Fruit fly (Drosophila melanogaster) whole organism, embryonic: ENCODE data around the gene CG31436.

Source experiments
- ATbp ChIP-seq: fragments of 200-800 bp; sonication (Bioruptor generic); optimal IDR thresholded peaks from 2 replicates; lab custom pipeline; 2017; ENCODE audit warnings: missing biosample characterization, mild to moderate bottlenecking, missing genetic modification characterization, missing genetic modification reagents
- Atf6 ChIP-seq: fragments of 200-800 bp; sonication (Bioruptor generic); IDR thresholded peaks from 2 replicates; pipeline ENCODE4 v1.3.6; 2022; ENCODE audit warnings: missing biosample characterization, missing genetic modification characterization
- CG10147 ChIP-seq: fragments of 200-800 bp; sonication (Bioruptor generic); optimal IDR thresholded peaks from 2 replicates; lab custom pipeline; 2019; ENCODE audit warnings: missing biosample characterization, mild to moderate bottlenecking, missing genetic modification characterization, moderate library complexity
- CG11247 ChIP-seq: fragments of 200-800 bp; sonication (Bioruptor generic); IDR thresholded peaks from 2 replicates; pipeline ENCODE4 v1.3.6; 2022; ENCODE audit warnings: missing biosample characterization, missing genetic modification characterization
- CG12155 ChIP-seq: fragments of 200-800 bp; sonication (Bioruptor generic); optimal IDR thresholded peaks from 3 replicates; lab custom pipeline; 2016; ENCODE audit warnings: missing biosample characterization, missing genetic modification characterization
- CG12299 ChIP-seq: fragments of 200-800 bp; sonication (Bioruptor generic); optimal IDR thresholded peaks from 2 replicates; lab custom pipeline; 2018; ENCODE audit warnings: missing biosample characterization, mild to moderate bottlenecking, missing genetic modification characterization
- CG12659 ChIP-seq: fragments of 200-800 bp; sonication (Bioruptor generic); optimal IDR thresholded peaks from 3 replicates; lab custom pipeline; 2017; ENCODE audit warnings: mild to moderate bottlenecking, missing biosample characterization, missing genetic modification reagents, missing genetic modification characterization
- CG13775 ChIP-seq: fragments of 200-800 bp; sonication (Bioruptor generic); optimal IDR thresholded peaks from 3 replicates; lab custom pipeline; 2017; ENCODE audit warnings: missing biosample characterization, mild to moderate bottlenecking, missing genetic modification characterization
- CG14014 ChIP-seq: fragments of 200-800 bp; sonication (Bioruptor generic); IDR thresholded peaks from 2 replicates; pipeline ENCODE4 v1.3.6; 2022; ENCODE audit warnings: missing biosample characterization, missing genetic modification characterization
- CG16779 ChIP-seq: fragments of 200-800 bp; sonication (Bioruptor generic); IDR thresholded peaks from 2 replicates; pipeline ENCODE4 v1.3.6; 2022; ENCODE audit warnings: missing biosample characterization, missing genetic modification characterization
- CG17361 ChIP-seq: fragments of 200-800 bp; sonication (Bioruptor generic); IDR thresholded peaks from 3 replicates; pipeline ENCODE4 v1.3.6; 2022; ENCODE audit warnings: missing biosample characterization, missing genetic modification characterization
- CG17829 ChIP-seq: fragments of 200-800 bp; optimal IDR thresholded peaks from 2 replicates; lab custom pipeline; 2019; ENCODE audit warnings: missing biosample characterization, mild to moderate bottlenecking, missing genetic modification characterization, moderate library complexity
- CG18599 ChIP-seq: fragments of 200-800 bp; sonication (Bioruptor generic); optimal IDR thresholded peaks from 3 replicates; lab custom pipeline; 2017; ENCODE audit warnings: missing biosample characterization, missing genetic modification characterization, mild to moderate bottlenecking, moderate library complexity, missing genetic modification reagents
- CG18619 ChIP-seq: fragments of 200-800 bp; sonication (Bioruptor generic); optimal IDR thresholded peaks from 3 replicates; lab custom pipeline; 2017; ENCODE audit warnings: missing biosample characterization, mild to moderate bottlenecking, missing genetic modification characterization
- CG2712 ChIP-seq: fragments of 200-800 bp; optimal IDR thresholded peaks from 3 replicates; lab custom pipeline; 2019; ENCODE audit warnings: missing biosample characterization, mild to moderate bottlenecking, missing genetic modification characterization, moderate library complexity
- CG2889 ChIP-seq: fragments of 200-800 bp; sonication (Bioruptor generic); IDR thresholded peaks from 3 replicates; pipeline ENCODE4 v1.3.6; 2022; ENCODE audit warnings: missing biosample characterization, missing genetic modification characterization
- CG32532 ChIP-seq: fragments of 200-800 bp; sonication (Bioruptor generic); IDR thresholded peaks from 2 replicates; pipeline ENCODE4 v1.3.6; 2022; ENCODE audit warnings: missing biosample characterization, missing genetic modification characterization
- CG33213 ChIP-seq: fragments of 200-800 bp; sonication (Bioruptor generic); optimal IDR thresholded peaks from 3 replicates; lab custom pipeline; 2016; ENCODE audit warnings: missing biosample characterization, missing genetic modification characterization
- CG33557 ChIP-seq: fragments of 200-800 bp; sonication (Bioruptor generic); optimal IDR thresholded peaks from 2 replicates; lab custom pipeline; 2019; ENCODE audit warnings: missing biosample characterization, mild to moderate bottlenecking, missing genetic modification characterization, moderate library complexity
- CG34224 ChIP-seq: fragments of 200-800 bp; sonication (Bioruptor generic); IDR thresholded peaks from 3 replicates; pipeline ENCODE4 v1.3.6; 2022; ENCODE audit warnings: missing biosample characterization, missing genetic modification characterization; ENCODE audit not compliant: partially characterized antibody
- CG6654 ChIP-seq: fragments of 200-800 bp; sonication (Bioruptor generic); optimal IDR thresholded peaks from 2 replicates; lab custom pipeline; 2017; ENCODE audit warnings: missing biosample characterization, mild to moderate bottlenecking, missing genetic modification characterization
- CG9727 ChIP-seq: fragments of 200-800 bp; sonication (Bioruptor generic); optimal IDR thresholded peaks from 3 replicates; lab custom pipeline; 2017; ENCODE audit warnings: missing biosample characterization, mild to moderate bottlenecking, missing genetic modification characterization
- Camta ChIP-seq: fragments of 200-800 bp; sonication (Bioruptor generic); optimal IDR thresholded peaks from 2 replicates; lab custom pipeline; 2016; ENCODE audit warnings: missing biosample characterization, missing genetic modification characterization
- Dip2 ChIP-seq: fragments of 200-800 bp; sonication (Bioruptor generic); IDR thresholded peaks from 2 replicates; pipeline ENCODE4 v1.3.6; 2022; ENCODE audit warnings: missing biosample characterization, missing genetic modification characterization
- Fer2 ChIP-seq: fragments of 200-800 bp; sonication (Bioruptor generic); optimal IDR thresholded peaks from 2 replicates; lab custom pipeline; 2018; ENCODE audit warnings: missing biosample characterization, mild to moderate bottlenecking, missing genetic modification characterization, moderate library complexity
- Hand ChIP-seq: fragments of 200-800 bp; sonication (Bioruptor generic); optimal IDR thresholded peaks from 2 replicates; lab custom pipeline; 2017; ENCODE audit warnings: mild to moderate bottlenecking, missing biosample characterization, missing genetic modification reagents, missing genetic modification characterization
- HmgZ ChIP-seq: fragments of 200-800 bp; sonication (Bioruptor generic); optimal IDR thresholded peaks from 2 replicates; lab custom pipeline; 2018; ENCODE audit warnings: missing biosample characterization, mild to moderate bottlenecking, missing genetic modification characterization
- MBD-R2 ChIP-seq: fragments of 200-800 bp; sonication (Bioruptor generic); IDR thresholded peaks from 2 replicates; pipeline ENCODE4 v1.3.6; 2022; ENCODE audit warnings: missing biosample characterization, missing genetic modification characterization
- MESR4 ChIP-seq: fragments of 200-800 bp; sonication (Bioruptor generic); optimal IDR thresholded peaks from 2 replicates; lab custom pipeline; 2018; ENCODE audit warnings: missing biosample characterization, mild to moderate bottlenecking, missing genetic modification characterization, moderate library complexity
- MTF-1 ChIP-seq: fragments of 200-800 bp; sonication (Bioruptor generic); optimal IDR thresholded peaks from 2 replicates; lab custom pipeline; 2018; ENCODE audit warnings: missing biosample characterization, mild to moderate bottlenecking, missing genetic modification characterization, borderline replicate concordance
- Myb ChIP-seq: fragments of 200-800 bp; sonication (Bioruptor generic); optimal IDR thresholded peaks from 2 replicates; lab custom pipeline; 2016; ENCODE audit warnings: missing biosample characterization, missing genetic modification characterization
- Oli ChIP-seq: fragments of 200-800 bp; sonication (Bioruptor generic); optimal IDR thresholded peaks from 2 replicates; lab custom pipeline; 2018; ENCODE audit warnings: missing biosample characterization, mild to moderate bottlenecking, missing genetic modification characterization, moderate library complexity
- Rfx ChIP-seq: fragments of 200-800 bp; sonication (Bioruptor generic); IDR thresholded peaks from 2 replicates; pipeline ENCODE4 v1.3.6; 2022; ENCODE audit warnings: missing biosample characterization, missing genetic modification characterization
- Sox100B ChIP-seq: fragments of 200-800 bp; sonication (Bioruptor generic); optimal IDR thresholded peaks from 3 replicates; lab custom pipeline; 2018; ENCODE audit warnings: missing biosample characterization, mild to moderate bottlenecking, missing genetic modification characterization
- amos ChIP-seq: fragments of 200-800 bp; sonication (Bioruptor generic); IDR thresholded peaks from 2 replicates; pipeline ENCODE4 v1.3.6; 2022; ENCODE audit warnings: missing biosample characterization, missing genetic modification characterization; ENCODE audit not compliant: partially characterized antibody
- bab2 ChIP-seq: fragments of 200-800 bp; sonication (Bioruptor generic); optimal IDR thresholded peaks from 2 replicates; lab custom pipeline; 2016; ENCODE audit warnings: missing biosample characterization, missing genetic modification characterization
- bowl ChIP-seq: fragments of 200-800 bp; sonication (Bioruptor generic); IDR thresholded peaks from 2 replicates; pipeline ENCODE4 v1.3.6; 2022; ENCODE audit warnings: missing biosample characterization, missing genetic modification characterization
- croc ChIP-seq: fragments of 200-800 bp; sonication (Bioruptor generic); conservative IDR thresholded peaks from 3 replicates; pipeline ENCODE4 v1.3.6; 2022; ENCODE audit warnings: missing biosample characterization, missing genetic modification characterization
- en ChIP-seq: fragments of 200-800 bp; sonication (Bioruptor generic); optimal IDR thresholded peaks from 2 replicates; lab custom pipeline; 2016; ENCODE audit warnings: missing biosample characterization, missing genetic modification characterization
- gem ChIP-seq: fragments of 200-800 bp; sonication (Bioruptor generic); optimal IDR thresholded peaks from 2 replicates; lab custom pipeline; 2019; ENCODE audit warnings: missing biosample characterization, mild to moderate bottlenecking, missing genetic modification characterization, moderate library complexity
- gt ChIP-seq: fragments of 200-800 bp; sonication (Bioruptor generic); IDR thresholded peaks from 2 replicates; pipeline ENCODE4 v1.3.6; 2022; ENCODE audit warnings: missing biosample characterization, missing genetic modification characterization
- h ChIP-seq: fragments of >200 bp; optimal IDR thresholded peaks from 2 replicates; lab custom pipeline; 2017
- lov ChIP-seq, 2 experiments: fragments of 200-800 bp in 1 of 2; fragments of >200 bp in 1 of 2; sonication (Bioruptor generic) in 1 of 2; IDR thresholded peaks in 1 of 2; optimal IDR thresholded peaks in 1 of 2; 2 replicates in 1 of 2; 3 replicates in 1 of 2; pipeline versions ENCODE4 v1.3.6 to Lab custom; 2017 to 2022; ENCODE audit warnings: missing biosample characterization in 1 of 2, missing genetic modification characterization in 1 of 2
- pros ChIP-seq: fragments of 200-800 bp; sonication (Bioruptor generic); optimal IDR thresholded peaks from 3 replicates; lab custom pipeline; 2019; ENCODE audit warnings: missing biosample characterization, mild to moderate bottlenecking, missing genetic modification characterization, moderate library complexity
- rib ChIP-seq: fragments of 200-800 bp; sonication (Bioruptor generic); IDR thresholded peaks from 2 replicates; pipeline ENCODE4 v1.3.6; 2022; ENCODE audit warnings: missing biosample characterization, missing genetic modification characterization
- row ChIP-seq: fragments of 200-800 bp; sonication (Bioruptor generic); IDR thresholded peaks from 3 replicates; pipeline ENCODE4 v1.3.6; 2022; ENCODE audit warnings: missing biosample characterization, missing genetic modification characterization
- sna ChIP-seq: fragments of 200-800 bp; sonication (Bioruptor generic); IDR thresholded peaks from 2 replicates; pipeline ENCODE4 v1.3.6; 2022; ENCODE audit warnings: missing biosample characterization, missing genetic modification characterization; ENCODE audit not compliant: partially characterized antibody
- so ChIP-seq: fragments of 200-800 bp; sonication (Bioruptor generic); IDR thresholded peaks from 3 replicates; pipeline ENCODE4 v1.3.6; 2022; ENCODE audit warnings: missing biosample characterization, missing genetic modification characterization
- tgo ChIP-seq: fragments of 200-800 bp; sonication (Bioruptor generic); IDR thresholded peaks from 3 replicates; pipeline ENCODE4 v1.3.6; 2022; ENCODE audit warnings: missing biosample characterization, missing genetic modification characterization
- trem ChIP-seq: fragments of 200-800 bp; optimal IDR thresholded peaks from 3 replicates; lab custom pipeline; 2019; ENCODE audit warnings: missing biosample characterization, mild to moderate bottlenecking, missing genetic modification characterization, moderate library complexity
- yki ChIP-seq: fragments of >200 bp; optimal IDR thresholded peaks from 3 replicates; lab custom pipeline; 2018
- zen ChIP-seq: fragments of 200-800 bp; sonication (Bioruptor generic); optimal IDR thresholded peaks from 3 replicates; lab custom pipeline; 2018; ENCODE audit warnings: missing biosample characterization, mild to moderate bottlenecking, missing genetic modification characterization, moderate library complexity

CG31436 gene

DNA sequence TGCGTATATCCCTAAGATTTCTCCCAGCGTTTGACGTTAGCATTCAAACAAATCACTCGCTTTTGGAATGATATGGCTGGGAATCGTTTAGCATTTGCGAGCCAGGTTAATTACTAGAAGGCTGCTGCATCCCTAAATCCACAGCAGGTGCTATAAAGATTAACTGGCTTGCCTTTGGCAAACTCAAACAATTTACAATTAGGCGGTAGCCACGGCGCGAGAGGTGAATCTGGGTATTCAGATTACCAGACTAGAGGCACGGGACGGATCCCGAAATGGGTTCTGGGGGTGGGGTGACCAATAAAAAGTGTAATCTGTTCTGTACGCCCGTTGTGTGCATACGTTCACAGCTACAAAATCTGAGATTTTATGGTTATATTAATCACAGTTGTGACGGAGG lies 22.8 kb upstream of the CG31436 start, which contains the start of gene CG11892 (continued):
- no peak for TF ChIP-seq amos (GFP tag; lab: Robert Waterston, UW)
- TF ChIP-seq CG17829 (tag; lab: Kevin White, UChicago): no peak
- TF ChIP-seq CG2889 (GFP tag; lab: Robert Waterston, UW): no peak
- no peak for TF ChIP-seq Fer2 (tag; lab: Kevin White, UChicago)
- TF ChIP-seq CG11247 (GFP tag; lab: Robert Waterston, UW): no peak
- no peak for TF ChIP-seq en
- no peak for TF ChIP-seq h (lab: Kevin White, UChicago)
- TF ChIP-seq MBD-R2: no peak
- TF ChIP-seq Dip2 (GFP tag; lab: Robert Waterston, UW): no peak
- TF ChIP-seq sna (GFP tag; lab: Robert Waterston, UW): no peak
- peak; percentile 69 for TF ChIP-seq MTF-1 (GFP tag; lab: Kevin White, UChicago)
- no peak for TF ChIP-seq CG33213 (GFP tag; lab: Kevin White, UChicago)
- TF ChIP-seq rib (GFP tag; lab: Robert Waterston, UW): no peak
- TF ChIP-seq row: no peak
- TF ChIP-seq zen (tag; lab: Kevin White, UChicago): no peak
- no peak for TF ChIP-seq CG9727 (GFP tag; lab: Kevin White, UChicago)
- no peak for TF ChIP-seq MESR4 (GFP tag; lab: Kevin White, UChicago)
- peak; percentile 27 for TF ChIP-seq CG10147
- TF ChIP-seq Atf6 (GFP tag; lab: Robert Waterston, UW): peak; percentile 21; the same call in 1 of the 2 replicates
- TF ChIP-seq Rfx (GFP tag; lab: Robert Waterston, UW): 0 out of 2 replicates have a peak, but pooled peaks have one; percentile 15
- no peak for TF ChIP-seq gt (GFP tag; lab: Robert Waterston, UW)
- TF ChIP-seq Hand (GFP tag; lab: Kevin White, UChicago): peak; percentile 12
- TF ChIP-seq CG12155: no peak
- TF ChIP-seq trem: no peak
- no peak for TF ChIP-seq CG34224 (GFP tag; lab: Robert Waterston, UW)
- no peak for TF ChIP-seq pros
- peak; percentile 46 for TF ChIP-seq CG12659 (GFP tag; lab: Kevin White, UChicago)
- no peak for TF ChIP-seq CG6654
- no peak for TF ChIP-seq CG2712
- TF ChIP-seq so (GFP tag; lab: Robert Waterston, UW): no peak
- TF ChIP-seq Camta: no peak
- TF ChIP-seq yki: no peak
- no peak for TF ChIP-seq CG33557 (GFP tag; lab: Kevin White, UChicago)
- no peak for TF ChIP-seq bowl (GFP tag; lab: Robert Waterston, UW)
- no peak for TF ChIP-seq bab2 (GFP tag; lab: Kevin White, UChicago)
- TF ChIP-seq CG16779 (GFP tag; lab: Robert Waterston, UW): no peak
- TF ChIP-seq tgo (GFP tag; lab: Robert Waterston, UW): no peak
- peak; percentile 82 for TF ChIP-seq ATbp (GFP tag; lab: Kevin White, UChicago)
- no peak for TF ChIP-seq Oli (tag; lab: Kevin White, UChicago)
- TF ChIP-seq Sox100B (GFP tag; lab: Kevin White, UChicago): peak; percentile 17
- TF ChIP-seq CG18619 (GFP tag; lab: Kevin White, UChicago): peak; percentile 46
- TF ChIP-seq CG14014: peak; percentile 27; the same call in 1 of the 2 replicates
- TF ChIP-seq CG17361 (GFP tag; lab: Robert Waterston, UW): no peak
- TF ChIP-seq CG12299 (tag; lab: Kevin White, UChicago): peak; percentile 18
- peak; percentile 53 for TF ChIP-seq gem (tag; lab: Kevin White, UChicago)
- no peak for TF ChIP-seq CG13775 (GFP tag; lab: Kevin White, UChicago)
- no peak for TF ChIP-seq croc (GFP tag; lab: Robert Waterston, UW)
- TF ChIP-seq CG32532 (GFP tag; lab: Robert Waterston, UW): no peak
- peak; percentile 32 for TF ChIP-seq HmgZ
- no peak for TF ChIP-seq Myb
- no peak for TF ChIP-seq lov (optimal IDR thresholded peaks at IDR 0.05; lab: Kevin White, UChicago)
- no peak for TF ChIP-seq lov (GFP tag; IDR thresholded peaks at IDR 0.05; lab: Robert Waterston, UW)
- peak; percentile 75 for TF ChIP-seq CG18599
